Worm (Caenorhabditis elegans) whole organism, young adult: ENCODE data around the gene rbm-7.
A peak's percentile ranks its signal among the peaks of the same experiment; 100 is the strongest.

Experiments
- C06A6.2 ChIP-seq: fragments of 200-800 bp; sonication (Bioruptor generic); conservative IDR thresholded peaks from 2 replicates; pipeline ENCODE4 v1.3.6; 2022; ENCODE audit warnings: missing genetic modification characterization, missing compliant biosample characterization
- C17E4.6 ChIP-seq: fragments of 200-800 bp; sonication (Bioruptor generic); IDR thresholded peaks from 2 replicates; pipeline ENCODE4 v1.3.6; 2022; ENCODE audit warnings: missing genetic modification reagents, missing genetic modification characterization, missing compliant biosample characterization
- F39B2.1 ChIP-seq: fragments of 200-800 bp; sonication (Bioruptor generic); IDR thresholded peaks from 2 replicates; pipeline ENCODE4 v1.3.6; 2022; ENCODE audit warnings: missing genetic modification reagents, missing genetic modification characterization, missing compliant biosample characterization
- F49E8.2 ChIP-seq: sonication (generic microtip); optimal IDR thresholded peaks from 3 replicates; lab custom pipeline; 2017; ENCODE audit warnings: missing genetic modification characterization, mild to moderate bottlenecking, missing compliant biosample characterization, antibody characterized with exemption, moderate library complexity; ENCODE audit not compliant: insufficient read depth
- F52B5.7 ChIP-seq: sonication (generic microtip); optimal IDR thresholded peaks from 2 replicates; lab custom pipeline; 2016; ENCODE audit warnings: mild to moderate bottlenecking, missing genetic modification characterization, missing compliant biosample characterization
- F55B11.4 ChIP-seq: sonication (generic microtip); optimal IDR thresholded peaks from 2 replicates; lab custom pipeline; 2016; ENCODE audit warnings: missing compliant biosample characterization, missing genetic modification characterization, borderline replicate concordance; ENCODE audit not compliant: insufficient read depth
- F57A8.1 ChIP-seq: fragments of 200-800 bp; sonication (Bioruptor generic); optimal IDR thresholded peaks from 2 replicates; lab custom pipeline; 2018; ENCODE audit warnings: mild to moderate bottlenecking, missing genetic modification characterization, moderate library complexity, missing compliant biosample characterization
- K12H6.12 ChIP-seq: fragments of 200-800 bp; sonication (Bioruptor generic); optimal IDR thresholded peaks from 2 replicates; lab custom pipeline; 2018; ENCODE audit warnings: mild to moderate bottlenecking, missing genetic modification characterization, missing compliant biosample characterization
- Y79H2A.3 ChIP-seq: fragments of 200-800 bp; sonication (Bioruptor generic); conservative IDR thresholded peaks from 2 replicates; pipeline ENCODE4 v1.3.6; 2022; ENCODE audit warnings: missing genetic modification reagents, missing genetic modification characterization, missing compliant biosample characterization
- ama-1 ChIP-seq, 3 experiments: fragments of 150-350 bp in 1 of 3; sonication (generic microtip) in 2 of 3; optimal IDR thresholded peaks; 2 replicates each; lab custom pipeline; 2014 to 2018; ENCODE audit warnings: missing biosample characterization in 2 of 3, missing genetic modification characterization in 2 of 3, missing genetic modification reagents in 2 of 3
- aptf-2 ChIP-seq: fragments of 200-800 bp; sonication (Bioruptor generic); conservative IDR thresholded peaks from 2 replicates; pipeline ENCODE4 v1.3.6; 2022; ENCODE audit warnings: missing genetic modification reagents, missing genetic modification characterization, missing compliant biosample characterization
- atf-7 ChIP-seq: sonication (generic microtip); optimal IDR thresholded peaks from 2 replicates; lab custom pipeline; 2017; ENCODE audit warnings: mild to moderate bottlenecking, missing genetic modification characterization, missing compliant biosample characterization
- athp-1 ChIP-seq: sonication (generic microtip); optimal IDR thresholded peaks from 2 replicates; lab custom pipeline; 2017; ENCODE audit warnings: mild to moderate bottlenecking, missing genetic modification characterization, missing compliant biosample characterization
- attf-3 ChIP-seq: fragments of 200-800 bp; sonication (Bioruptor generic); conservative IDR thresholded peaks from 2 replicates; pipeline ENCODE4 v1.3.6; 2022; ENCODE audit warnings: missing genetic modification reagents, missing genetic modification characterization, missing compliant biosample characterization
- attf-6 ChIP-seq: fragments of 200-800 bp; sonication (Bioruptor generic); IDR thresholded peaks from 2 replicates; pipeline ENCODE4 v1.3.6; 2022; ENCODE audit warnings: missing genetic modification reagents, missing genetic modification characterization, missing compliant biosample characterization
- bed-1 ChIP-seq: fragments of 200-800 bp; sonication (Bioruptor generic); IDR thresholded peaks from 2 replicates; pipeline ENCODE4 v1.3.6; 2022; ENCODE audit warnings: missing genetic modification reagents, missing genetic modification characterization, missing compliant biosample characterization
- ceh-40 ChIP-seq: fragments of 200-800 bp; sonication (Bioruptor generic); IDR thresholded peaks from 2 replicates; pipeline ENCODE4 v1.3.6; 2022; ENCODE audit warnings: missing genetic modification characterization, missing compliant biosample characterization
- dpff-1 ChIP-seq: sonication (generic microtip); optimal IDR thresholded peaks from 2 replicates; lab custom pipeline; 2017; ENCODE audit warnings: mild to moderate bottlenecking, missing genetic modification characterization, missing compliant biosample characterization
- dpl-1 ChIP-seq: fragments of 150-350 bp; optimal IDR thresholded peaks from 2 replicates; lab custom pipeline; 2014; ENCODE audit warnings: missing biosample characterization, missing genetic modification reagents, missing genetic modification characterization
- egl-44 ChIP-seq: fragments of 200-800 bp; sonication (Bioruptor generic); IDR thresholded peaks from 2 replicates; pipeline ENCODE4 v1.3.6; 2022; ENCODE audit warnings: missing genetic modification reagents, missing genetic modification characterization, missing compliant biosample characterization
- ekl-4 ChIP-seq: fragments of 200-800 bp; sonication (Bioruptor generic); IDR thresholded peaks from 2 replicates; pipeline ENCODE4 v1.3.6; 2022; ENCODE audit warnings: missing genetic modification reagents, missing genetic modification characterization, missing compliant biosample characterization
- fkh-3 ChIP-seq: sonication (generic microtip); optimal IDR thresholded peaks from 2 replicates; lab custom pipeline; 2016; ENCODE audit warnings: mild to moderate bottlenecking, missing genetic modification characterization, missing compliant biosample characterization
- him-1 ChIP-seq: sonication (generic microtip); optimal IDR thresholded peaks from 2 replicates; lab custom pipeline; 2016; ENCODE audit warnings: missing genotype, missing genetic modification reagents, missing genetic modification characterization, missing compliant biosample characterization
- hmg-1.2 ChIP-seq: fragments of 200-800 bp; sonication (Bioruptor generic); IDR thresholded peaks from 2 replicates; pipeline ENCODE4 v1.3.6; 2022; ENCODE audit warnings: missing genetic modification reagents, missing genetic modification characterization, missing compliant biosample characterization
- hmg-20 ChIP-seq: fragments of 200-800 bp; sonication (Bioruptor generic); IDR thresholded peaks from 2 replicates; pipeline ENCODE4 v1.3.6; 2022; ENCODE audit warnings: missing genetic modification reagents, missing genetic modification characterization, missing compliant biosample characterization
- hsf-1 ChIP-seq: fragments of 200-800 bp; sonication (Bioruptor generic); IDR thresholded peaks from 2 replicates; pipeline ENCODE4 v1.3.6; 2022; ENCODE audit warnings: missing genetic modification reagents, missing genetic modification characterization, missing compliant biosample characterization
- lag-1 ChIP-seq: fragments of 200-800 bp; sonication (Bioruptor generic); IDR thresholded peaks from 2 replicates; pipeline ENCODE4 v1.3.6; 2022; ENCODE audit warnings: missing genetic modification reagents, missing genetic modification characterization, missing compliant biosample characterization
- let-526 ChIP-seq: fragments of 200-800 bp; sonication (Bioruptor generic); IDR thresholded peaks from 2 replicates; pipeline ENCODE4 v1.3.6; 2022; ENCODE audit warnings: missing genetic modification reagents, missing genetic modification characterization, missing compliant biosample characterization
- let-607 ChIP-seq, 2 experiments: fragments of 200-800 bp in 1 of 2; sonication (Bioruptor generic) in 1 of 2; sonication (generic microtip) in 1 of 2; optimal IDR thresholded peaks; 2 replicates each; lab custom pipeline; 2016 to 2018; ENCODE audit warnings: mild to moderate bottlenecking in 2 of 2, missing compliant biosample characterization in 2 of 2, missing genetic modification characterization in 2 of 2, moderate library complexity in 2 of 2, missing genotype in 1 of 2
- lin-54 ChIP-seq: fragments of 200-800 bp; sonication (Bioruptor generic); optimal IDR thresholded peaks from 2 replicates; lab custom pipeline; 2018; ENCODE audit warnings: mild to moderate bottlenecking, missing genetic modification characterization, missing compliant biosample characterization
- madf-10 ChIP-seq: sonication (generic microtip); optimal IDR thresholded peaks from 2 replicates; lab custom pipeline; 2016; ENCODE audit warnings: mild to moderate bottlenecking, missing genetic modification characterization, missing compliant biosample characterization
- madf-3 ChIP-seq: fragments of 200-800 bp; sonication (Bioruptor generic); IDR thresholded peaks from 2 replicates; pipeline ENCODE4 v1.3.6; 2022; ENCODE audit warnings: missing genetic modification reagents, missing genetic modification characterization, missing compliant biosample characterization
- madf-6 ChIP-seq: fragments of 200-800 bp; sonication (Bioruptor generic); IDR thresholded peaks from 2 replicates; pipeline ENCODE4 v1.3.6; 2022; ENCODE audit warnings: missing genetic modification reagents, missing genetic modification characterization, missing compliant biosample characterization
- madf-8 ChIP-seq: fragments of 200-800 bp; sonication (Bioruptor generic); conservative IDR thresholded peaks from 2 replicates; pipeline ENCODE4 v1.3.6; 2022; ENCODE audit warnings: missing genetic modification reagents, missing genetic modification characterization, missing compliant biosample characterization
- mel-28 ChIP-seq: sonication (generic microtip); optimal IDR thresholded peaks from 2 replicates; lab custom pipeline; 2016; ENCODE audit warnings: borderline replicate concordance, mild to moderate bottlenecking, missing genetic modification characterization, missing compliant biosample characterization
- nfyb-1 ChIP-seq: fragments of 200-800 bp; sonication (Bioruptor generic); IDR thresholded peaks from 2 replicates; pipeline ENCODE4 v1.3.6; 2022; ENCODE audit warnings: missing genetic modification reagents, missing genetic modification characterization, missing compliant biosample characterization
- pha-4 ChIP-seq: fragments of 150-350 bp; sonication (generic microtip); optimal IDR thresholded peaks from 2 replicates; lab custom pipeline; 2014; ENCODE audit warnings: missing biosample characterization, missing genetic modification reagents, missing genetic modification characterization
- repo-1 ChIP-seq: sonication (generic microtip); optimal IDR thresholded peaks from 2 replicates; lab custom pipeline; 2017; ENCODE audit warnings: mild to moderate bottlenecking, missing genetic modification characterization, missing compliant biosample characterization
- snpc-1.3 ChIP-seq: sonication (generic microtip); optimal IDR thresholded peaks from 2 replicates; lab custom pipeline; 2017; ENCODE audit warnings: missing genetic modification characterization, mild to moderate bottlenecking, missing compliant biosample characterization, antibody characterized with exemption, moderate library complexity, missing genotype, missing genetic modification reagents; ENCODE audit not compliant: insufficient read depth
- sptf-2 ChIP-seq: fragments of 200-800 bp; sonication (Bioruptor generic); optimal IDR thresholded peaks from 2 replicates; lab custom pipeline; 2018; ENCODE audit warnings: mild to moderate bottlenecking, missing genetic modification characterization, missing compliant biosample characterization
- tlf-1 ChIP-seq: fragments of 200-800 bp; sonication (Bioruptor generic); optimal IDR thresholded peaks from 2 replicates; lab custom pipeline; 2018; ENCODE audit warnings: mild to moderate bottlenecking, missing genetic modification characterization, missing compliant biosample characterization
- zfh-2 ChIP-seq: fragments of 200-800 bp; sonication (Bioruptor generic); conservative IDR thresholded peaks from 2 replicates; pipeline ENCODE4 v1.3.6; 2022; ENCODE audit warnings: missing genetic modification reagents, missing genetic modification characterization, missing compliant biosample characterization
- ztf-22 ChIP-seq: fragments of 200-800 bp; sonication (Bioruptor generic); optimal IDR thresholded peaks from 2 replicates; lab custom pipeline; 2018; ENCODE audit warnings: mild to moderate bottlenecking, missing genetic modification characterization, moderate library complexity, missing compliant biosample characterization
- ztf-28 ChIP-seq: fragments of 200-800 bp; sonication (Bioruptor generic); IDR thresholded peaks from 2 replicates; pipeline ENCODE4 v1.3.6; 2022; ENCODE audit warnings: missing genetic modification reagents, missing genetic modification characterization, missing compliant biosample characterization

rbm-7 gene

DNA sequence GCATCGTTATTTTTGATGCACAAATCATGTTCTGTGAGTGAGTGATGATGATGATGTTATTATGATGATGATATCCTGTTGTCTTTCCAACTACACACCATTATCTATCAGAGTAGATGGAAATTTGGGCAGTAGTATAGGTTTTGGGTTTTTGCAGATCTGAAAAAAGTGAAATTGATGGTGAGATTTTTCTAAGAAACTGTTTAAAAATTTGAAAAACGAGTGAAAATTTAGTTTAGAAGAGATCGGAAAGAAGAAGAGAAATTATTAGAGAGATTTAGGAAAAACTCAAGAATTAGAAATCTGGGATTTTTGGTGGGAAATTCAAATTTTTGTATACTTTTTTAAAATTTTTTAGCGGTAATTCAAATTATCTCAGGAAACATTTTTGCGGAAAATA is 40.1 kb downstream of the rbm-7 start, which contains the start of the genes Y37D8A.29 and unc-71 (continued):
- no peak for TF ChIP-seq nfyb-1 (GFP tag; lab: Robert Waterston, UW)
- TF ChIP-seq, all 124 proteins: peak for 0

DNA sequence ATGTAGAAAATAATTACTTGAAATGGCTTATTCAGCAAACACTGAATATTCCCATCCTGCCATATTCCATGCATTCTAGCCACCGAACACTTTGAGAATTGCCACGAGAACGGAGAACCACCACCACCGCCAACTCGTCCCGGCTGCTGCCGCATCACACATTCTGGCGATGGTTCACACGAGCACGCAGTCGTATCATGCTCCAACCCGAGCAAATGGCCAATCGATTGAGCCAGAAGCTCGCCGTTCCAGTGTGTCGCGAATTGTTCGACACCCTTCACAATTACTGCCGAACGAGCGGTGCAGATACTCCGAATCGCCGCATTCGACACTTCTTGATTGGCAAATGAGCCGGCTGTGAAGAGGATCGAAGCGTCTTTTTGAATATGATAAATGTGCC is 46.5 kb downstream of the rbm-7 start:
- TF ChIP-seq attf-3 (GFP tag; lab: Robert Waterston, UW) (no peak), C06A6.2 (GFP tag; lab: Robert Waterston, UW) (no peak), pha-4 (tag; lab: Kevin White, UChicago) (no peak), bed-1 (GFP tag; lab: Robert Waterston, UW) (0 out of 2 replicates have a peak, but pooled peaks have one; percentile 67), zfh-2 (GFP tag; lab: Robert Waterston, UW) (peak; percentile 66), let-526 (GFP tag; lab: Robert Waterston, UW) (no peak), ztf-28 (GFP tag; lab: Robert Waterston, UW) (no peak), dpff-1 (tag; lab: Kevin White, UChicago) (no peak), ama-1 (optimal IDR thresholded peaks at IDR 0.05; lab: Kevin White, UChicago) (no peak), ama-1 (GFP tag; optimal IDR thresholded peaks at IDR 0.05; lab: Kevin White, UChicago) (no peak)

DNA sequence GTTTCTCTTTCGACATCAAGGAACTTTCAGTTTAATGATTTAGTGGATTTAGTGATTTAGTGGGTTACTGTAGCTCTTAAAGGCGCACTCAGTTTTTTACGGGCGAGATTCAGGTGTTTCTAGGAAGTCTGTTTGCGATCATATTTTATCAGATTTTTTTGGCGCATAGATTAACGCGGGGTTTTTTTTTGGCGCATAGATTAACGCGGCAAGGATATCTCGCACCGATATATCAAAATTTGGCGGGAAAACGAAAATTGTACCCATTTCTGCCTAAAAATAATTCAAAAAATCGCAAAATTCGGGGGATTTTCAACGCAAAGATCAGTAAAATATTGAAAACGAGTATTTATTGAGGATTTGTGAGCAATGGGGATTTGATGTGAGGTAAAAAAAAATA is 51.0 kb downstream of the rbm-7 start:
- TF ChIP-seq madf-3 (GFP tag; lab: Robert Waterston, UW): no peak
- TF ChIP-seq madf-8 (GFP tag; lab: Robert Waterston, UW): peak; percentile 69
- no peak for TF ChIP-seq hmg-20
- TF ChIP-seq aptf-2 (GFP tag; lab: Robert Waterston, UW): 0 out of 2 replicates have a peak, but pooled peaks have one; percentile 17
- TF ChIP-seq madf-6 (GFP tag; lab: Robert Waterston, UW): peak; percentile 78
- 0 out of 2 replicates have a peak, but pooled peaks have one; percentile 42 for TF ChIP-seq hsf-1 (GFP tag; lab: Robert Waterston, UW)
- no peak for TF ChIP-seq ama-1 (optimal IDR thresholded peaks at IDR 0.05; lab: Kevin White, UChicago)
- TF ChIP-seq ama-1 (GFP tag; optimal IDR thresholded peaks at IDR 0.05; lab: Kevin White, UChicago): peak in 1 of 2 experiments; percentile 8
- TF ChIP-seq K12H6.12: no peak
- TF ChIP-seq dpl-1: peak; percentile 11
- TF ChIP-seq lag-1 (GFP tag; lab: Robert Waterston, UW): no peak
- TF ChIP-seq repo-1 (tag; lab: Kevin White, UChicago): no peak
- TF ChIP-seq egl-44: no peak
- no peak for TF ChIP-seq F52B5.7 (tag; lab: Kevin White, UChicago)
- TF ChIP-seq let-607 (tag; optimal IDR thresholded peaks at IDR 0.05; lab: Kevin White, UChicago): no peak
- no peak for TF ChIP-seq ekl-4 (GFP tag; lab: Robert Waterston, UW)
- no peak for TF ChIP-seq attf-6 (GFP tag; lab: Robert Waterston, UW)
- TF ChIP-seq lin-54 (GFP tag; lab: Kevin White, UChicago): no peak
- 0 out of 2 replicates have a peak, but pooled peaks have one; percentile 13 for TF ChIP-seq hmg-1.2 (GFP tag; lab: Robert Waterston, UW)
- no peak for TF ChIP-seq ceh-40
- peak; percentile 37 for TF ChIP-seq him-1
- no peak for TF ChIP-seq sptf-2 (GFP tag; lab: Kevin White, UChicago)
- no peak for TF ChIP-seq attf-3 (GFP tag; lab: Robert Waterston, UW)
- TF ChIP-seq atf-7: no peak
- no peak for TF ChIP-seq mel-28 (tag; lab: Kevin White, UChicago)
- TF ChIP-seq ztf-22 (GFP tag; lab: Kevin White, UChicago): no peak
- TF ChIP-seq athp-1 (tag; lab: Kevin White, UChicago): no peak
- no peak for TF ChIP-seq F49E8.2 (tag; lab: Kevin White, UChicago)
- TF ChIP-seq C17E4.6 (GFP tag; lab: Robert Waterston, UW): no peak
- TF ChIP-seq F55B11.4 (tag; lab: Kevin White, UChicago): no peak
- no peak for TF ChIP-seq tlf-1 (GFP tag; lab: Kevin White, UChicago)
- no peak for TF ChIP-seq fkh-3
- TF ChIP-seq madf-10 (tag; lab: Kevin White, UChicago): no peak
- no peak for TF ChIP-seq snpc-1.3 (tag; lab: Kevin White, UChicago)
- TF ChIP-seq F57A8.1 (GFP tag; lab: Kevin White, UChicago): no peak
- no peak for TF ChIP-seq Y79H2A.3 (GFP tag; lab: Robert Waterston, UW)
- no peak for TF ChIP-seq bed-1 (GFP tag; lab: Robert Waterston, UW)
- TF ChIP-seq F39B2.1 (GFP tag; lab: Robert Waterston, UW): no peak
